Fruit fly (Drosophila melanogaster) whole organism, embryonic: Measurements from ENCODE around the gene PIG-B.

Experiments
- Ada2b ChIP-seq: fragments of 200-800 bp; sonication (Bioruptor generic); IDR thresholded peaks from 2 replicates; pipeline ENCODE4 v1.3.6; 2022; ENCODE audit warnings: missing biosample characterization, missing genetic modification characterization
- B-H2 ChIP-seq: fragments of 200-800 bp; sonication (Bioruptor generic); optimal IDR thresholded peaks from 2 replicates; lab custom pipeline; 2018; ENCODE audit warnings: missing biosample characterization, mild to moderate bottlenecking, missing genetic modification characterization
- BEAF-32 ChIP-seq: fragments of 200-800 bp; sonication (Bioruptor generic); optimal IDR thresholded peaks from 3 replicates; lab custom pipeline; 2017; ENCODE audit warnings: missing biosample characterization, missing genetic modification characterization, mild to moderate bottlenecking, moderate library complexity, missing genetic modification reagents
- CG10267 ChIP-seq: fragments of 200-800 bp; sonication (Bioruptor generic); optimal IDR thresholded peaks from 2 replicates; lab custom pipeline; 2018; ENCODE audit warnings: missing biosample characterization, mild to moderate bottlenecking, missing genetic modification characterization, moderate library complexity
- CG10366 ChIP-seq: fragments of 200-800 bp; sonication (Bioruptor generic); IDR thresholded peaks from 2 replicates; pipeline ENCODE4 v1.3.6; 2022; ENCODE audit warnings: missing biosample characterization, missing genetic modification characterization
- CG10959 ChIP-seq: fragments of 200-800 bp; sonication (Bioruptor generic); IDR thresholded peaks from 2 replicates; pipeline ENCODE4 v1.3.6; 2022; ENCODE audit warnings: missing biosample characterization, missing genetic modification characterization
- CG12744 ChIP-seq: fragments of 200-800 bp; sonication (Bioruptor generic); optimal IDR thresholded peaks from 2 replicates; lab custom pipeline; 2016; ENCODE audit warnings: missing biosample characterization, missing genetic modification characterization
- CG16813 ChIP-seq: fragments of 200-800 bp; sonication (Bioruptor generic); IDR thresholded peaks from 3 replicates; pipeline ENCODE4 v1.3.6; 2022; ENCODE audit warnings: missing biosample characterization, missing genetic modification characterization; ENCODE audit not compliant: partially characterized antibody
- CG18011 ChIP-seq: fragments of 200-800 bp; sonication (Bioruptor generic); optimal IDR thresholded peaks from 2 replicates; lab custom pipeline; 2017; ENCODE audit warnings: missing biosample characterization, missing genetic modification characterization, mild to moderate bottlenecking, moderate library complexity, missing genotype
- CG18619 ChIP-seq: fragments of 200-800 bp; sonication (Bioruptor generic); optimal IDR thresholded peaks from 3 replicates; lab custom pipeline; 2017; ENCODE audit warnings: missing biosample characterization, mild to moderate bottlenecking, missing genetic modification characterization
- CG2199 ChIP-seq: fragments of 200-800 bp; sonication (Bioruptor generic); IDR thresholded peaks from 3 replicates; pipeline ENCODE4 v1.3.6; 2022; ENCODE audit warnings: missing biosample characterization, missing genetic modification characterization
- CG31441 ChIP-seq: fragments of 200-800 bp; sonication (Bioruptor generic); IDR thresholded peaks from 2 replicates; pipeline ENCODE4 v1.3.6; 2022; ENCODE audit warnings: missing biosample characterization, missing genetic modification characterization
- CG3838 ChIP-seq: fragments of 200-800 bp; sonication (Bioruptor generic); optimal IDR thresholded peaks from 3 replicates; lab custom pipeline; 2016; ENCODE audit warnings: missing biosample characterization, missing genetic modification characterization
- CG3995 ChIP-seq: fragments of 200-800 bp; sonication (Bioruptor generic); optimal IDR thresholded peaks from 3 replicates; lab custom pipeline; 2016; ENCODE audit warnings: missing biosample characterization, missing genetic modification characterization
- CG4360 ChIP-seq: fragments of 200-800 bp; sonication (Bioruptor generic); IDR thresholded peaks from 2 replicates; pipeline ENCODE4 v1.3.6; 2022; ENCODE audit warnings: missing biosample characterization, missing genetic modification characterization
- CG4730 ChIP-seq: fragments of 200-800 bp; sonication (Bioruptor generic); IDR thresholded peaks from 2 replicates; pipeline ENCODE4 v1.3.6; 2022; ENCODE audit warnings: missing biosample characterization, missing genetic modification characterization
- CG6654 ChIP-seq: fragments of 200-800 bp; sonication (Bioruptor generic); optimal IDR thresholded peaks from 2 replicates; lab custom pipeline; 2017; ENCODE audit warnings: missing biosample characterization, mild to moderate bottlenecking, missing genetic modification characterization
- CG6765 ChIP-seq: fragments of 200-800 bp; sonication (Bioruptor generic); optimal IDR thresholded peaks from 3 replicates; lab custom pipeline; 2017; ENCODE audit warnings: missing biosample characterization, mild to moderate bottlenecking, missing genetic modification characterization
- CG8281 ChIP-seq: fragments of 200-800 bp; sonication (Bioruptor generic); optimal IDR thresholded peaks from 2 replicates; lab custom pipeline; 2018; ENCODE audit warnings: missing biosample characterization, mild to moderate bottlenecking, missing genetic modification characterization, moderate library complexity
- CoRest ChIP-seq: fragments of 200-800 bp; sonication (Bioruptor generic); optimal IDR thresholded peaks from 3 replicates; lab custom pipeline; 2018; ENCODE audit warnings: missing biosample characterization, mild to moderate bottlenecking, missing genetic modification characterization, moderate library complexity
- Dfd ChIP-seq, 2 experiments: fragments of >200 bp; optimal IDR thresholded peaks; 2 replicates each; lab custom pipeline; 2017; ENCODE audit warnings: missing biosample characterization in 2 of 2, missing genetic modification characterization in 2 of 2
- Dref ChIP-seq: fragments of 200-800 bp; sonication (Bioruptor generic); IDR thresholded peaks from 2 replicates; pipeline ENCODE4 v1.3.6; 2022; ENCODE audit warnings: missing biosample characterization, missing genetic modification characterization
- Eip74EF ChIP-seq, 2 experiments: fragments of 200-800 bp in 1 of 2; fragments of >200 bp in 1 of 2; sonication (Bioruptor generic) in 1 of 2; optimal IDR thresholded peaks; 2 replicates each; lab custom pipeline; 2017 to 2019; ENCODE audit warnings: missing biosample characterization in 2 of 2, missing genetic modification characterization in 2 of 2, mild to moderate bottlenecking in 1 of 2, moderate library complexity in 1 of 2
- Ets97D ChIP-seq: fragments of 200-800 bp; sonication (Bioruptor generic); optimal IDR thresholded peaks from 3 replicates; lab custom pipeline; 2016; ENCODE audit warnings: missing biosample characterization, missing genetic modification characterization
- Fer3 ChIP-seq: fragments of 200-800 bp; sonication (Bioruptor generic); optimal IDR thresholded peaks from 2 replicates; lab custom pipeline; 2018; ENCODE audit warnings: missing biosample characterization, mild to moderate bottlenecking, missing genetic modification characterization, moderate library complexity
- H15 ChIP-seq: fragments of 200-800 bp; sonication (Bioruptor generic); IDR thresholded peaks from 3 replicates; pipeline ENCODE4 v1.3.6; 2022; ENCODE audit warnings: missing biosample characterization, missing genetic modification characterization
- Hand ChIP-seq: fragments of 200-800 bp; sonication (Bioruptor generic); optimal IDR thresholded peaks from 2 replicates; lab custom pipeline; 2017; ENCODE audit warnings: mild to moderate bottlenecking, missing biosample characterization, missing genetic modification reagents, missing genetic modification characterization
- HmgZ ChIP-seq: fragments of 200-800 bp; sonication (Bioruptor generic); optimal IDR thresholded peaks from 2 replicates; lab custom pipeline; 2018; ENCODE audit warnings: missing biosample characterization, mild to moderate bottlenecking, missing genetic modification characterization
- Kr ChIP-seq: fragments of 200-800 bp; sonication (Bioruptor generic); optimal IDR thresholded peaks from 2 replicates; lab custom pipeline; 2017; ENCODE audit warnings: missing biosample characterization, mild to moderate bottlenecking, missing genetic modification characterization
- Oaz ChIP-seq: fragments of 200-800 bp; sonication (Bioruptor generic); IDR thresholded peaks from 2 replicates; pipeline ENCODE4 v1.3.6; 2022; ENCODE audit warnings: missing biosample characterization, missing genetic modification characterization
- Poxn ChIP-seq: fragments of 200-800 bp; sonication (Bioruptor generic); IDR thresholded peaks from 2 replicates; pipeline ENCODE4 v1.3.6; 2022; ENCODE audit warnings: missing biosample characterization, missing genetic modification characterization
- Usf ChIP-seq: fragments of 200-800 bp; sonication (Bioruptor generic); optimal IDR thresholded peaks from 2 replicates; lab custom pipeline; 2017; ENCODE audit warnings: missing genotype, missing biosample characterization, missing genetic modification characterization
- ase ChIP-seq: fragments of 200-800 bp; sonication (Bioruptor generic); IDR thresholded peaks from 3 replicates; pipeline ENCODE4 v1.3.6; 2022; ENCODE audit warnings: missing biosample characterization, missing genetic modification characterization
- bab2 ChIP-seq: fragments of 200-800 bp; sonication (Bioruptor generic); optimal IDR thresholded peaks from 2 replicates; lab custom pipeline; 2016; ENCODE audit warnings: missing biosample characterization, missing genetic modification characterization
- cato ChIP-seq: fragments of 200-800 bp; sonication (Bioruptor generic); optimal IDR thresholded peaks from 2 replicates; lab custom pipeline; 2016; ENCODE audit warnings: missing biosample characterization, missing genetic modification characterization, borderline replicate concordance
- chif ChIP-seq, 2 experiments: fragments of 200-800 bp; sonication (Bioruptor generic); optimal IDR thresholded peaks; 3 replicates each; lab custom pipeline; 2016; ENCODE audit warnings: missing biosample characterization in 2 of 2, missing genetic modification characterization in 2 of 2
- croc ChIP-seq: fragments of 200-800 bp; sonication (Bioruptor generic); conservative IDR thresholded peaks from 3 replicates; pipeline ENCODE4 v1.3.6; 2022; ENCODE audit warnings: missing biosample characterization, missing genetic modification characterization
- dati ChIP-seq: fragments of 200-800 bp; sonication (Bioruptor generic); IDR thresholded peaks from 2 replicates; pipeline ENCODE4 v1.3.6; 2022; ENCODE audit warnings: missing biosample characterization, missing genetic modification characterization
- fu2 ChIP-seq: fragments of 200-800 bp; sonication (Bioruptor generic); optimal IDR thresholded peaks from 2 replicates; lab custom pipeline; 2016; ENCODE audit warnings: missing biosample characterization, missing genetic modification characterization
- kni ChIP-seq: fragments of 200-800 bp; sonication (Bioruptor generic); optimal IDR thresholded peaks from 3 replicates; lab custom pipeline; 2017; ENCODE audit warnings: mild to moderate bottlenecking, missing biosample characterization, missing genetic modification reagents, missing genetic modification characterization
- nau ChIP-seq: fragments of 200-800 bp; sonication (Bioruptor generic); optimal IDR thresholded peaks from 3 replicates; lab custom pipeline; 2017; ENCODE audit warnings: missing biosample characterization, mild to moderate bottlenecking, missing genetic modification characterization, missing genetic modification reagents
- nom ChIP-seq: fragments of 200-800 bp; sonication (Bioruptor generic); optimal IDR thresholded peaks from 2 replicates; lab custom pipeline; 2017; ENCODE audit warnings: missing biosample characterization, missing genetic modification characterization, mild to moderate bottlenecking, moderate library complexity, missing genetic modification reagents
- oc ChIP-seq: fragments of 200-800 bp; sonication (Bioruptor generic); optimal IDR thresholded peaks from 2 replicates; lab custom pipeline; 2018; ENCODE audit warnings: missing biosample characterization, mild to moderate bottlenecking, missing genetic modification characterization, moderate library complexity
- sob ChIP-seq: fragments of 200-800 bp; sonication (Bioruptor generic); IDR thresholded peaks from 2 replicates; pipeline ENCODE4 v1.3.6; 2022; ENCODE audit warnings: missing biosample characterization, missing genetic modification characterization
- sug ChIP-seq: fragments of 200-800 bp; optimal IDR thresholded peaks from 2 replicates; lab custom pipeline; 2019; ENCODE audit warnings: missing biosample characterization, mild to moderate bottlenecking, missing genetic modification characterization, moderate library complexity
- tx ChIP-seq: fragments of 200-800 bp; sonication (Bioruptor generic); optimal IDR thresholded peaks from 2 replicates; lab custom pipeline; 2016; ENCODE audit warnings: missing biosample characterization, missing genetic modification characterization
- usp ChIP-seq: fragments of >200 bp; optimal IDR thresholded peaks from 2 replicates; lab custom pipeline; 2017; ENCODE audit warnings: missing biosample characterization, missing genetic modification characterization
- wek ChIP-seq: fragments of 200-800 bp; sonication (Bioruptor generic); optimal IDR thresholded peaks from 3 replicates; lab custom pipeline; 2018; ENCODE audit warnings: missing biosample characterization, mild to moderate bottlenecking, missing genetic modification characterization, moderate library complexity
- zen ChIP-seq: fragments of 200-800 bp; sonication (Bioruptor generic); optimal IDR thresholded peaks from 3 replicates; lab custom pipeline; 2018; ENCODE audit warnings: missing biosample characterization, mild to moderate bottlenecking, missing genetic modification characterization, moderate library complexity

Gene PIG-B

DNA sequence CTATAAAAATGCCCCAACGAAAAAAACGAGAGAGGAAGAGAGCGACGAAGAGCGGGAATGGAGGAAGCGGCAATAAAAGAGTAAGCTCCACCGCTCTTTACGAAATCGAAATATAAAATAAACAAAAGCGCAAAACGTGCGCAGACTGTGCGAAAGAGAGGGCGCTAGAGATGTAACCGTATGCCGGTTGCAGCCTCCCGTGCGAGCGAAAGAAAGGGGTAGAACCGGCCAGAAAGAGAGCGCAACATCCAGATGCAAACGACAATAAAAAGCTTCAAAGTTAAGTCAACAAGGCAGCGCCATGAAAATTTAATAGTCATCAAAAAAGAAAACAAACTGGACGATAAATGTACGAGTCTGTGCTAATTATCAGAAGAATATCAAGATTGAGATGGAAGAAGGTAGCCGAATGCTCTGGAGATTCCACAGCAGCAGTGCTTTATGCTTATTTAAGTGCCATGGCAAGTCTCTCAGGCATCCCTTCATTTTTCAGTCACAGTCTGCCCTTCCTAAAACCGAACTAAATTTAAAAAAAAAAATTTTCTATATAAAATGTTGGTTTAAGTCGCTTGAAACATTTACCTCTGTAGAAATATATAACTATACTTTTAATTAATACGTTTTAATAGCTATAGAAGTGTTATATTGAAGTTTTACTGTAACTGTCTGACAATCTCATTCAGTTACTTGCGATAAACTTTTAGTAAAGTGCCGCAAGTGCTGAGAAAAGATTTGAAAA, 45.1 kb upstream of the PIG-B start (continued):
- TF ChIP-seq CG12744 (GFP tag; lab: Kevin White, UChicago) (no peak), nau (GFP tag; lab: Kevin White, UChicago) (peak; percentile 50), CG3995 (GFP tag; lab: Kevin White, UChicago) (no peak), chif (GFP tag; optimal IDR thresholded peaks at IDR 0.05; lab: Kevin White, UChicago) (peak; percentile 9 to 29), sob (GFP tag; lab: Robert Waterston, UW) (peak; percentile 73), CG18619 (GFP tag; lab: Kevin White, UChicago) (peak; percentile 71), ase (no peak), BEAF-32 (GFP tag; lab: Kevin White, UChicago) (no peak), CG6765 (GFP tag; lab: Kevin White, UChicago) (peak; percentile 60), bab2 (peak; percentile 13), Poxn (no peak), Fer3 (tag; lab: Kevin White, UChicago) (peak; percentile 60), wek (GFP tag; lab: Kevin White, UChicago) (no peak), B-H2 (GFP tag; lab: Kevin White, UChicago) (peak; percentile 58), Dfd (GFP tag; optimal IDR thresholded peaks at IDR 0.05; lab: Kevin White, UChicago) (no peak), Hand (GFP tag; lab: Kevin White, UChicago) (peak; percentile 26), CoRest (tag; lab: Kevin White, UChicago) (peak; percentile 86), dati (no peak), Eip74EF (GFP tag; optimal IDR thresholded peaks at IDR 0.05; lab: Kevin White, UChicago) (peak in 1 of 2 experiments; percentile 39), HmgZ (tag; lab: Kevin White, UChicago) (no peak), CG4730 (GFP tag; lab: Robert Waterston, UW) (peak; percentile 63), CG6654 (GFP tag; lab: Kevin White, UChicago) (peak; percentile 30), CG10366 (GFP tag; lab: Robert Waterston, UW) (peak; percentile 83), oc (tag; lab: Kevin White, UChicago) (peak; percentile 64), fu2 (GFP tag; lab: Kevin White, UChicago) (no peak), H15 (peak; percentile 62; the same call in 2 of the 3 replicates), CG18011 (GFP tag; lab: Kevin White, UChicago) (peak; percentile 42), CG3838 (GFP tag; lab: Kevin White, UChicago) (no peak), usp (no peak), CG10267 (tag; lab: Kevin White, UChicago) (peak; percentile 40), zen (no peak), CG31441 (peak; percentile 86), CG4360 (GFP tag; lab: Robert Waterston, UW) (no peak), nom (GFP tag; lab: Kevin White, UChicago) (peak; percentile 83), Usf (GFP tag; lab: Kevin White, UChicago) (no peak), Ets97D (GFP tag; lab: Kevin White, UChicago) (no peak), tx (GFP tag; lab: Kevin White, UChicago) (no peak), kni (peak; percentile 49), CG8281 (peak; percentile 57), Dref (GFP tag; lab: Robert Waterston, UW) (no peak), Ada2b (GFP tag; lab: Robert Waterston, UW) (peak; percentile 73; the same call in 1 of the 2 replicates), CG10959 (GFP tag; lab: Robert Waterston, UW) (no peak), cato (GFP tag; lab: Kevin White, UChicago) (no peak), CG16813 (GFP tag; lab: Robert Waterston, UW) (no peak), sug (peak; percentile 66), Oaz (GFP tag; lab: Robert Waterston, UW) (peak; percentile 56; the same call in 1 of the 2 replicates), CG2199 (GFP tag; lab: Robert Waterston, UW) (peak; percentile 64; the same call in 1 of the 3 replicates), Kr (GFP tag; lab: Kevin White, UChicago) (no peak), croc (peak; percentile 58)
